Worm (Caenorhabditis elegans): Measurements from ENCODE around the gene T16G1.3.

The T16G1.3 gene

DNA sequence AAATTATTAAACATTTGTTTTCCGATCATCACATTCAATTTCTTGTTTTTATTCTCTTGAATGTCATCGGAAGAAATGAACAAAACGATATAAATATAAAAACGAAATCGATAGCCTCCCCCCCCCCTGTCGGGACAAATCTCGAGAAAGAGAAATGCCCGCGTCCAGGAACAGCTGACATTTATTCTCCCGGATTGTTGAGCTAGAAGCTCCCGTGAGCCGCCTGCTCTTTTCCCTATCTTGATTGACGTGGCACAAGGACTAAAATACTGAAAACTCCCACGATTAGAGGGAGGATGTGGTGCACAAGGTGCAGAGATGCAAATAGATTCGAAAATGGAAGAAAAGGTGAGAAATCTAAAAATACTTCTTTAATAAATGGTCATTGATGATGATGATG lies 47.3 kb downstream of the T16G1.3 start:
- TF ChIP-seq hlh-8 (tag; optimal IDR thresholded peaks at IDR 0.05) (no peak), ama-1 (optimal IDR thresholded peaks at IDR 0.05) (no peak), npax-4 (tag; optimal IDR thresholded peaks at IDR 0.05) (no peak), unc-55 (GFP tag; optimal IDR thresholded peaks at IDR 0.05) (peak; percentile 47), ceh-18 (tag; optimal IDR thresholded peaks at IDR 0.05) (no peak)

DNA sequence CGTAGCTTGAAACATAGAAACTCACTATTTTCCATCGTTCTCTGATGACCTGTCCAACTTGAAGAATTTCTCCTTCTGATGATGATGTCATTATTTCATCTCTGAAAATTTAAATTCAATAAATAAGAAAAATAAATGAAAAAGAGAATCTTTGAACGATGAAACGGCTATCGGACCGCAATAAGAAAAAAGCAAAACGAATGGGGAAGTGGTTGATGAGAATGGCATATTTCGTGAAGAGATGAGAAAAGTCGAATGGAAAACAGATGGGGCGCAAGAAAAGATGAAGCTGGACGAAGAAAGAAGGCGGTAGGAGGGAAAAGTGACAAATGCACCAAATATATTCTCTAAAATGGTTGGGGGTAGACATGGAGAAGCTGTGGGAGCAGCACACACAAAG lies 48.4 kb downstream of the T16G1.3 start, which contains the start of gene ttbk-7:
Gene ttbk-7 (minus strand): TSS at position 101 of the 400 bp plus-strand sequence.
- TF ChIP-seq ceh-45 (GFP tag; IDR thresholded peaks at IDR 0.05), result no peak
- TF ChIP-seq hlh-8 (tag; optimal IDR thresholded peaks at IDR 0.05), result peak; percentile 33
- peak; percentile 9 for TF ChIP-seq unc-42 (tag; optimal IDR thresholded peaks at IDR 0.05)
- TF ChIP-seq fkh-6 (tag; optimal IDR thresholded peaks at IDR 0.05), result peak; percentile 21

Measured in whole organism, late embryonic.